Fruit fly (Drosophila melanogaster): ENCODE results near the gene CG14401.

The CG14401 gene

dm6 chr2L:20844381-20844780 is 25.3 kb upstream of the CG14401 start:
- TF ChIP-seq dmrt93B (GFP tag; optimal IDR thresholded peaks at IDR 0.05): no peak
- TF ChIP-seq pan (optimal IDR thresholded peaks at IDR 0.05): no peak
- no peak for TF ChIP-seq lola (GFP tag; optimal IDR thresholded peaks at IDR 0.05)
- TF ChIP-seq psq (GFP tag; optimal IDR thresholded peaks at IDR 0.05): no peak
- TF ChIP-seq Hr78 (GFP tag; optimal IDR thresholded peaks at IDR 0.05): no peak
- no peak for TF ChIP-seq Hnf4 (GFP tag; optimal IDR thresholded peaks at IDR 0.05)
- no peak for TF ChIP-seq woc (GFP tag; optimal IDR thresholded peaks at IDR 0.05)
- no peak for TF ChIP-seq CG9705 (GFP tag; optimal IDR thresholded peaks at IDR 0.05)
- no peak for TF ChIP-seq Rel (GFP tag; optimal IDR thresholded peaks at IDR 0.05)
- no peak for TF ChIP-seq Rel (tag; optimal IDR thresholded peaks at IDR 0.05)
- TF ChIP-seq br (GFP tag; optimal IDR thresholded peaks at IDR 0.05): no peak
- no peak for TF ChIP-seq Dif (GFP tag; optimal IDR thresholded peaks at IDR 0.05; ENCODE audit: partially characterized antibody)
- TF ChIP-seq GATAd (GFP tag; optimal IDR thresholded peaks at IDR 0.05): no peak
- no peak for TF ChIP-seq sv (GFP tag; optimal IDR thresholded peaks at IDR 0.05)
- TF ChIP-seq HLH106 (tag; optimal IDR thresholded peaks at IDR 0.05): no peak
- no peak for TF ChIP-seq CG32264 (GFP tag; optimal IDR thresholded peaks at IDR 0.05)
- no peak for TF ChIP-seq Jra (GFP tag; optimal IDR thresholded peaks at IDR 0.05)

DNA sequence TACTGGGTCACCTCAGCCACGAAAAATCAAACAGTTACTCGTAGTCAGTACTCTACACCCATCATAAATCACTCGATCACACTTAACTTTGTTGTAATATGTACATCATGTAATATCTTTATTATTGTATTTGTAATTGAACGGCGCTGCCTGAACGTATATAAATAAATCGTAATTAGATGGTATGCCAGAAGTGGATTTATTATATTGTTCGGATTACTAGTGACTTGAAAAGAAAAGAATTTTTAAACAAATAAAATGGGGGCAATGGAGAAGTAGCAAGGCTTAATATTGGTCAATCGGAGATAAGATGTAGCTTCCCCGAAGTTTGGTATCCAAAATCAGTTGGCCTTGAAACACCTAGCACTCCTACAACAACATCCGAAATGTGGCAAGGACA is 20.7 kb upstream of the CG14401 start, which contains the start of gene CG14402:
TSS of gene CG14402 (plus strand) at position 301 of the 400 bp plus-strand sequence.
- no peak for TF ChIP-seq GATAd (GFP tag; optimal IDR thresholded peaks at IDR 0.05)
- TF ChIP-seq usp (GFP tag; optimal IDR thresholded peaks at IDR 0.05): no peak
- TF ChIP-seq brk (GFP tag; optimal IDR thresholded peaks at IDR 0.05): no peak

dm6 chr2L:20851592-20851991 is 18.1 kb upstream of the CG14401 start:
- TF ChIP-seq woc (GFP tag; optimal IDR thresholded peaks at IDR 0.05) (no peak), Hnf4 (GFP tag; optimal IDR thresholded peaks at IDR 0.05) (no peak), Dfd (GFP tag; optimal IDR thresholded peaks at IDR 0.05) (no peak), GATAd (GFP tag; optimal IDR thresholded peaks at IDR 0.05) (no peak), CrebA (GFP tag; optimal IDR thresholded peaks at IDR 0.05; ENCODE audit: borderline replicate concordance) (no peak), Vsx2 (GFP tag; optimal IDR thresholded peaks at IDR 0.05; ENCODE audit: partially characterized antibody) (no peak), N (GFP tag; optimal IDR thresholded peaks at IDR 0.05) (no peak), Abd-B (GFP tag; optimal IDR thresholded peaks at IDR 0.05) (no peak), usp (GFP tag; optimal IDR thresholded peaks at IDR 0.05) (no peak), sage (GFP tag; optimal IDR thresholded peaks at IDR 0.05) (no peak), br (GFP tag; optimal IDR thresholded peaks at IDR 0.05) (no peak)

dm6 chr2L:20852092-20852628 is 17.5 kb upstream of the CG14401 start, which contains the start of gene twit:
twit (plus strand) TSS chr2L:20852578.
- TF ChIP-seq sv (GFP tag; optimal IDR thresholded peaks at IDR 0.05) (no peak), CG9705 (GFP tag; optimal IDR thresholded peaks at IDR 0.05) (no peak), N (GFP tag; optimal IDR thresholded peaks at IDR 0.05) (no peak), brk (GFP tag; optimal IDR thresholded peaks at IDR 0.05) (no peak), ey (GFP tag; optimal IDR thresholded peaks at IDR 0.05) (no peak), CG32264 (GFP tag; optimal IDR thresholded peaks at IDR 0.05) (no peak), Mio (GFP tag; optimal IDR thresholded peaks at IDR 0.05) (no peak), dsf (GFP tag; optimal IDR thresholded peaks at IDR 0.05; ENCODE audit: borderline replicate concordance) (no peak), Dfd (GFP tag; optimal IDR thresholded peaks at IDR 0.05) (no peak), CrebA (GFP tag; optimal IDR thresholded peaks at IDR 0.05; ENCODE audit: borderline replicate concordance) (no peak), Hnf4 (GFP tag; optimal IDR thresholded peaks at IDR 0.05) (no peak), Rel (GFP tag; optimal IDR thresholded peaks at IDR 0.05) (no peak), Rel (tag; optimal IDR thresholded peaks at IDR 0.05) (no peak), Jra (GFP tag; optimal IDR thresholded peaks at IDR 0.05) (no peak), fru (GFP tag; optimal IDR thresholded peaks at IDR 0.05) (no peak), Hr78 (GFP tag; optimal IDR thresholded peaks at IDR 0.05) (no peak), pan (optimal IDR thresholded peaks at IDR 0.05) (no peak)

- TF ChIP-seq Rel (GFP tag; optimal IDR thresholded peaks at IDR 0.05) (no peak), Rel (tag; optimal IDR thresholded peaks at IDR 0.05) (no peak), Dif (GFP tag; optimal IDR thresholded peaks at IDR 0.05; ENCODE audit: partially characterized antibody) (no peak), Hr78 (GFP tag; optimal IDR thresholded peaks at IDR 0.05) (no peak), CG32264 (GFP tag; optimal IDR thresholded peaks at IDR 0.05) (no peak), dsf (GFP tag; optimal IDR thresholded peaks at IDR 0.05; ENCODE audit: borderline replicate concordance) (no peak), Vsx2 (GFP tag; optimal IDR thresholded peaks at IDR 0.05; ENCODE audit: partially characterized antibody) (no peak), OdsH (GFP tag; optimal IDR thresholded peaks at IDR 0.05) (no peak), ey (GFP tag; optimal IDR thresholded peaks at IDR 0.05) (no peak), Myc (optimal IDR thresholded peaks at IDR 0.05) (no peak), GATAd (GFP tag; optimal IDR thresholded peaks at IDR 0.05) (no peak), usp (GFP tag; optimal IDR thresholded peaks at IDR 0.05) (no peak), dmrt93B (GFP tag; optimal IDR thresholded peaks at IDR 0.05) (no peak), CrebA (GFP tag; optimal IDR thresholded peaks at IDR 0.05; ENCODE audit: borderline replicate concordance) (no peak), sage (GFP tag; optimal IDR thresholded peaks at IDR 0.05) (no peak), HLH106 (tag; optimal IDR thresholded peaks at IDR 0.05) (no peak), Dfd (GFP tag; optimal IDR thresholded peaks at IDR 0.05) (no peak), psq (GFP tag; optimal IDR thresholded peaks at IDR 0.05) (no peak), br (GFP tag; optimal IDR thresholded peaks at IDR 0.05) (no peak), woc (GFP tag; optimal IDR thresholded peaks at IDR 0.05) (no peak)
Observed at dm6 chr2L:20857791-20858190, 11.9 kb upstream of the CG14401 start, which contains the start of gene CG14400. CG14400 (minus strand) TSS chr2L:20857891.

Measured in whole organism, wandering third instar larva.